Worm (Caenorhabditis elegans): ENCODE results near the gene clec-47.
"Not testable (repeated sequence)": the region's sequence is repeated elsewhere in the genome, so short reads cannot be mapped to it uniquely, and the experiment has no call there.

- not testable (repeated sequence) for TF ChIP-seq elt-3 (tag; optimal IDR thresholded peaks at IDR 0.05); jun-1 (tag; optimal IDR thresholded peaks at IDR 0.05); unc-39 (tag; optimal IDR thresholded peaks at IDR 0.05); skn-1 (tag; optimal IDR thresholded peaks at IDR 0.05); unc-62 (GFP tag; optimal IDR thresholded peaks at IDR 0.05); nhr-12 (tag; optimal IDR thresholded peaks at IDR 0.05); ztf-4 (tag; optimal IDR thresholded peaks at IDR 0.05); nhr-25 (tag; optimal IDR thresholded peaks at IDR 0.05); ZK546.5 (tag; optimal IDR thresholded peaks at IDR 0.05); hmg-11 (tag; optimal IDR thresholded peaks at IDR 0.05); ztf-11 (tag; optimal IDR thresholded peaks at IDR 0.05)
These were observed 32.1 kb downstream of the clec-47 start, which contains the start of gene C41G6.12 for ce11 chrV:15207681-15208080.
